Fruit fly (Drosophila melanogaster) whole organism, prepupa: Measurements from ENCODE around the gene Cdc7.
A peak's percentile ranks its signal among the peaks of the same experiment; 100 is the strongest.

ENCODE experiments used
- Blimp-1 ChIP-seq: fragments of 200-800 bp; sonication (Bioruptor generic); optimal IDR thresholded peaks from 3 replicates; lab custom pipeline; 2017; ENCODE audit warnings: missing biosample characterization, missing genetic modification characterization, mild to moderate bottlenecking, moderate library complexity, missing genetic modification reagents
- CG16779 ChIP-seq: fragments of 200-800 bp; sonication (Bioruptor generic); optimal IDR thresholded peaks from 3 replicates; lab custom pipeline; 2017; ENCODE audit warnings: missing biosample characterization, mild to moderate bottlenecking, missing genetic modification characterization
- CG3919 ChIP-seq: fragments of 200-800 bp; sonication (Bioruptor generic); optimal IDR thresholded peaks from 3 replicates; lab custom pipeline; 2016; ENCODE audit warnings: missing biosample characterization, missing genetic modification characterization
- CG8319 ChIP-seq: fragments of 200-800 bp; sonication (Bioruptor generic); optimal IDR thresholded peaks from 3 replicates; lab custom pipeline; 2016; ENCODE audit warnings: missing biosample characterization, missing genetic modification characterization
- Sox102F ChIP-seq: fragments of 200-800 bp; sonication (Bioruptor generic); optimal IDR thresholded peaks from 2 replicates; lab custom pipeline; 2016; ENCODE audit warnings: missing biosample characterization, mild to moderate bottlenecking, missing genetic modification characterization
- Sox15 ChIP-seq: fragments of 200-800 bp; sonication (Bioruptor generic); optimal IDR thresholded peaks from 3 replicates; lab custom pipeline; 2016; ENCODE audit warnings: missing biosample characterization, missing genetic modification characterization
- svp ChIP-seq: fragments of 200-800 bp; sonication (Bioruptor generic); peaks from one replicate; lab custom pipeline; 2016; ENCODE audit warnings: missing biosample characterization, missing genetic modification characterization
- vri ChIP-seq: fragments of 200-800 bp; sonication (Bioruptor generic); optimal IDR thresholded peaks from 3 replicates; lab custom pipeline; 2016; ENCODE audit warnings: missing biosample characterization, mild to moderate bottlenecking, missing genetic modification characterization

dm6 chrX:6696467-6696866 is 42.1 kb downstream of the Cdc7 start:
- TF ChIP-seq CG3919 (peak; percentile 77), CG16779 (tag; lab: Kevin White, UChicago) (peak; percentile 64), svp (GFP tag; lab: Kevin White, UChicago) (peak; percentile 87), vri (GFP tag; lab: Kevin White, UChicago) (peak; percentile 71), Blimp-1 (GFP tag; lab: Kevin White, UChicago) (no peak), Sox15 (peak; percentile 50), Sox102F (GFP tag; lab: Kevin White, UChicago) (peak; percentile 85), CG8319 (GFP tag; lab: Kevin White, UChicago) (peak; percentile 37)
